Fruit fly (Drosophila melanogaster) whole organism, wandering third instar larva: ENCODE measurements around the gene Shc.

Source experiments
- Abd-B ChIP-seq: fragments of >200 bp; optimal IDR thresholded peaks from 2 replicates; lab custom pipeline; 2017; ENCODE audit warnings: missing biosample characterization, missing genetic modification characterization
- Hr78 ChIP-seq: fragments of >200 bp; optimal IDR thresholded peaks from 2 replicates; lab custom pipeline; 2017; ENCODE audit warnings: missing biosample characterization, missing genetic modification characterization
- Mio ChIP-seq: sonication (Bioruptor generic); optimal IDR thresholded peaks from 2 replicates; lab custom pipeline; 2016; ENCODE audit warnings: missing biosample characterization, missing genetic modification characterization
- Myc ChIP-seq: fragments of >200 bp; optimal IDR thresholded peaks from 2 replicates; lab custom pipeline; 2017
- dl ChIP-seq, 2 experiments: fragments of 175-275, 200-275 bp in 1 of 2; fragments of 200-275 bp in 1 of 2; sonication (Bioruptor generic); optimal IDR thresholded peaks; lab custom pipeline; 2018; ENCODE audit warnings: mild to moderate bottlenecking in 2 of 2, missing biosample characterization in 2 of 2, missing genetic modification characterization in 2 of 2, moderate library complexity in 2 of 2; ENCODE audit not compliant: partially characterized antibody in 2 of 2, insufficient read depth in 1 of 2
- ey ChIP-seq: fragments of 200-800 bp; sonication (Bioruptor generic); optimal IDR thresholded peaks from 2 replicates; lab custom pipeline; 2016; ENCODE audit warnings: missing biosample characterization, missing genetic modification characterization
- pan ChIP-seq: fragments of >200 bp; optimal IDR thresholded peaks from 2 replicates; lab custom pipeline; 2017
- usp ChIP-seq: fragments of >200 bp; optimal IDR thresholded peaks from 2 replicates; lab custom pipeline; 2017; ENCODE audit warnings: missing biosample characterization, missing genetic modification characterization
- woc ChIP-seq: sonication (Bioruptor generic); optimal IDR thresholded peaks from 2 replicates; lab custom pipeline; 2016; ENCODE audit warnings: missing biosample characterization, mild to moderate bottlenecking, missing genetic modification characterization

- TF ChIP-seq pan (lab: Kevin White, UChicago) (no peak), usp (no peak), woc (GFP tag; lab: Kevin White, UChicago) (no peak), ey (GFP tag; lab: Kevin White, UChicago) (no peak), dl (GFP tag; optimal IDR thresholded peaks at IDR 0.05; lab: Kevin White, UChicago; ENCODE audit: insufficient read depth in 1 of 2, partially characterized antibody in 2 of 2) (no peak), Myc (no peak), Mio (GFP tag; lab: Kevin White, UChicago) (no peak), Abd-B (GFP tag; lab: Kevin White, UChicago) (no peak), Hr78 (no peak)
These were observed 41.0 kb downstream of the Shc start for dm6 chr3L:9467763-9468206.
